Fruit fly (Drosophila melanogaster): ENCODE results near the gene CG8064.

Gene CG8064

DNA sequence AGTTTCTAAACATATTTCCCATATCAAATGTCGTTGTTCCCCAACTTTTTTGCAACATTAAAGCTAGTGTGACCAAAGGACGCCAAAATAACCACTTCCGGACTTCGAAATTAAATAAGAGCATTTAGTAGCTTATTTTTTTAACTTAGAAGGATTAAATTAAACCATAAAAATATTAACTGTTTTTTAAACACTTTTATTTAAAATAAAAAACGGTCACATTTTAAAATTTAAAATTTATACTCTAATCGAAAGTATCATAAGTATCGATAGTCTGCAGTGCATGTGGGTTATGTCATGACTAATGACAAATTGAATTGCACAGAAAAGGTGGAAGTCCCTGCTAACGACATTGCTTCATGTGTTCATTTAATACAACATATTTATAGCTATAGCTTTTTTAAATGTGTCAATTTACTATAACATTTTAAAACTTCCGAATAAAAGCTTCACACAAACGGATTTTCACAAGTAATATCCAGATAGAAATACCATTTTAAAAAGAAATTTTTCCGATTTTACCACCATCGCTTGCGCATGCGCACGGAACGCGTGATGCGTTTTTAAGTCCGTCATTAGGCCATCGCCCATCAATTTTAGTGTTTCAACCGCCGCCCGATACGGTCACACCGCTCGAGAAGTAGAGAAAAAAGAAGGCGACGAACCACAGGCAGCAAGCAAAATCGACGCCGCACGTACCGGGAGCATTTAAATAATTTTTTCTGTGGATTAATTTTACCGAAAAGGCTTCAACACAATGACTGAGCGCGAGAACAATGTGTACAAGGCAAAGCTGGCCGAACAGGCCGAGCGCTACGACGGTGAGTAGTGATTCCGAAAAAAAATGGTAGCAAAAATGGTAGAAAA is 41.1 kb upstream of the CG8064 start, which contains the start of the genes CG7156 and 14-3-3epsilon (continued):
- TF ChIP-seq NfI (GFP tag; optimal IDR thresholded peaks at IDR 0.05) (peak; percentile 47), CG6791 (GFP tag; IDR thresholded peaks at IDR 0.05; ENCODE audit: partially characterized antibody) (peak; percentile 52; the same call in 2 of the 3 replicates), Mad (GFP tag; optimal IDR thresholded peaks at IDR 0.05) (peak; percentile 23), CG30020 (tag; optimal IDR thresholded peaks at IDR 0.05) (peak; percentile 50), mld (GFP tag; IDR thresholded peaks at IDR 0.05; ENCODE audit: partially characterized antibody) (0 out of 3 replicates have a peak, but pooled peaks have one; percentile 26), Hr3 (GFP tag; optimal IDR thresholded peaks at IDR 0.05) (peak; percentile 37), twi (tag; optimal IDR thresholded peaks at IDR 0.05) (peak; percentile 4), CG8388 (GFP tag; optimal IDR thresholded peaks at IDR 0.05) (peak; percentile 49), CG31441 (GFP tag; IDR thresholded peaks at IDR 0.05) (peak; percentile 49), CG11085 (GFP tag; IDR thresholded peaks at IDR 0.05) (no peak), fd102C (GFP tag; optimal IDR thresholded peaks at IDR 0.05) (no peak), nom (GFP tag; optimal IDR thresholded peaks at IDR 0.05) (peak; percentile 41), Nf-YB (GFP tag; optimal IDR thresholded peaks at IDR 0.05) (peak; percentile 19), prd (optimal IDR thresholded peaks at IDR 0.05) (no peak), prd (GFP tag; IDR thresholded peaks at IDR 0.05) (peak; percentile 50; the same call in 1 of the 3 replicates), Drgx (GFP tag; IDR thresholded peaks at IDR 0.05) (0 out of 2 replicates have a peak, but pooled peaks have one; percentile 21), CG14710 (tag; optimal IDR thresholded peaks at IDR 0.05) (peak; percentile 92), CG11560 (tag; IDR thresholded peaks at IDR 0.05) (peak; percentile 50; the same call in 1 of the 3 replicates), Taf1 (GFP tag; IDR thresholded peaks at IDR 0.05) (no peak), C15 (GFP tag; IDR thresholded peaks at IDR 0.05) (no peak), scrt (GFP tag; optimal IDR thresholded peaks at IDR 0.05) (peak; percentile 10), pum (GFP tag; optimal IDR thresholded peaks at IDR 0.05) (peak; percentile 4), CG17359 (tag; optimal IDR thresholded peaks at IDR 0.05) (peak; percentile 41), MTF-1 (GFP tag; optimal IDR thresholded peaks at IDR 0.05; ENCODE audit: borderline replicate concordance) (peak; percentile 16), tin (GFP tag; optimal IDR thresholded peaks at IDR 0.05) (peak; percentile 19), CG4617 (GFP tag; optimal IDR thresholded peaks at IDR 0.05; ENCODE audit: borderline replicate concordance) (peak; percentile 40), zen (tag; optimal IDR thresholded peaks at IDR 0.05) (peak; percentile 57), pan (optimal IDR thresholded peaks at IDR 0.05) (no peak), pan (GFP tag; optimal IDR thresholded peaks at IDR 0.05 in 1 of 2, IDR thresholded peaks at IDR 0.05 in 1 of 2) (peak in 1 of 2 experiments; percentile 59), Hr39 (optimal IDR thresholded peaks at IDR 0.05) (no peak), CG17186 (GFP tag; optimal IDR thresholded peaks at IDR 0.05) (peak; percentile 94), Sox100B (GFP tag; optimal IDR thresholded peaks at IDR 0.05) (no peak), seq (GFP tag; IDR thresholded peaks at IDR 0.05) (peak; percentile 36; the same call in 1 of the 2 replicates), CG5180 (GFP tag; optimal IDR thresholded peaks at IDR 0.05) (no peak), Hsf (GFP tag; optimal IDR thresholded peaks at IDR 0.05) (peak; percentile 43), CoRest (tag; optimal IDR thresholded peaks at IDR 0.05) (peak; percentile 66), YL-1 (GFP tag; optimal IDR thresholded peaks at IDR 0.05) (peak; percentile 18), sqz (GFP tag; optimal IDR thresholded peaks at IDR 0.05) (peak; percentile 77), unpg (GFP tag; optimal IDR thresholded peaks at IDR 0.05) (peak; percentile 73), tll (GFP tag; optimal IDR thresholded peaks at IDR 0.05) (peak; percentile 1 to 80), CG7556 (GFP tag; optimal IDR thresholded peaks at IDR 0.05) (peak; percentile 43), Optix (GFP tag; IDR thresholded peaks at IDR 0.05) (no peak), dm (GFP tag; optimal IDR thresholded peaks at IDR 0.05) (peak; percentile 49), CG4707 (GFP tag; optimal IDR thresholded peaks at IDR 0.05) (peak; percentile 22), ap (GFP tag; IDR thresholded peaks at IDR 0.05) (peak; percentile 41; the same call in 1 of the 2 replicates), Hmx (GFP tag; optimal IDR thresholded peaks at IDR 0.05) (peak; percentile 12), tap (tag; optimal IDR thresholded peaks at IDR 0.05) (peak; percentile 16), CG18619 (GFP tag; optimal IDR thresholded peaks at IDR 0.05) (peak; percentile 29)

Measured in whole organism, embryonic.